Worm (Caenorhabditis elegans) whole organism, midembryonic: ENCODE results near the gene T10C6.7.
"Not testable (repeated sequence)": the region's sequence is repeated elsewhere in the genome, so short reads cannot be mapped to it uniquely, and the experiment has no call there.

Source experiments
- T22C8.4 ChIP-seq: fragments of 200-800 bp; sonication (Bioruptor generic); IDR thresholded peaks from 2 replicates; pipeline ENCODE4 v1.3.6; 2022; ENCODE audit warnings: missing genetic modification characterization, missing compliant biosample characterization
- cog-1 ChIP-seq: sonication (generic microtip); optimal IDR thresholded peaks from 2 replicates; lab custom pipeline; 2016; ENCODE audit warnings: missing genetic modification characterization, missing compliant biosample characterization
- flt-1 ChIP-seq: fragments of 200-800 bp; sonication (Bioruptor generic); IDR thresholded peaks from 2 replicates; pipeline ENCODE4 v1.3.6; 2022; ENCODE audit warnings: missing genetic modification characterization, missing compliant biosample characterization
- klf-2 ChIP-seq: fragments of 200-800 bp; sonication (Bioruptor generic); conservative IDR thresholded peaks from 2 replicates; pipeline ENCODE4 v1.3.6; 2022; ENCODE audit warnings: missing genetic modification reagents, missing genetic modification characterization, missing compliant biosample characterization
- med-1 ChIP-seq: sonication (generic microtip); optimal IDR thresholded peaks from 2 replicates; lab custom pipeline; 2017; ENCODE audit warnings: missing genetic modification characterization, mild to moderate bottlenecking, missing compliant biosample characterization, antibody characterized with exemption, missing genetic modification reagents; ENCODE audit not compliant: insufficient read depth
- ref-1 ChIP-seq: fragments of 200-800 bp; sonication (Bioruptor generic); conservative IDR thresholded peaks from 2 replicates; pipeline ENCODE4 v1.3.6; 2022; ENCODE audit warnings: missing genetic modification reagents, missing genetic modification characterization, missing compliant biosample characterization
- tab-1 ChIP-seq: fragments of 200-800 bp; sonication (Bioruptor generic); IDR thresholded peaks from 2 replicates; pipeline ENCODE4 v1.3.6; 2022; ENCODE audit warnings: missing genetic modification characterization, missing compliant biosample characterization
- ztf-23 ChIP-seq: fragments of 200-800 bp; sonication (Bioruptor generic); IDR thresholded peaks from 2 replicates; pipeline ENCODE4 v1.3.6; 2022; ENCODE audit warnings: missing genetic modification reagents, missing genetic modification characterization, missing compliant biosample characterization
- ztf-29 ChIP-seq: fragments of 200-800 bp; sonication (Bioruptor generic); IDR thresholded peaks from 2 replicates; pipeline ENCODE4 v1.3.6; 2022; ENCODE audit warnings: missing genetic modification reagents, missing genetic modification characterization, missing compliant biosample characterization

Gene T10C6.7

DNA sequence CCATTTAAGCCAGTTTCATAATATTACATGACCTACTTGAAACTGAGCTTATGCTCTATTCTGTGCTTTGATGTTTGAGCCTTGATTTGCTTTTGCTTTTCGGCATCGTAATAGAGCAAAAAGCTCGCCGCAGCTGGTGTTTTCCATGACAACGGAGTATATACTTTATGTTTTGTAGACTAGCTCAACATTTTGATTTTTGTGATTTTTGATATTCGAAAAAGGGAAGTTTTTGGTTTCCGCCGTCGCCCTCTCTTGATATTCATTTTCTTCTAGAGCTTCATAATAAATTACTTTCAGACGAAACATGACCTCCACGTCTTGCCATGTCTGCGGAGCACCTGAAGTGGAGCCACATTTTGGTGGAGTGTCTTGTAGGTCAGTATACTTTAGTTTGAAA is 29.2 kb downstream of the T10C6.7 start, which contains the start of gene nhr-63:
Gene nhr-63, plus strand, starts transcription at position 301 of the 400 bp plus-strand sequence.
- TF ChIP-seq T22C8.4 (GFP tag; lab: Robert Waterston, UW) (no peak), ref-1 (GFP tag; lab: Robert Waterston, UW) (no peak), ztf-29 (GFP tag; lab: Robert Waterston, UW) (no peak), flt-1 (GFP tag; lab: Robert Waterston, UW) (no peak), tab-1 (GFP tag; lab: Robert Waterston, UW) (no peak), ztf-23 (GFP tag; lab: Robert Waterston, UW) (no peak), cog-1 (tag; lab: Kevin White, UChicago) (no peak), med-1 (no peak), klf-2 (GFP tag; lab: Robert Waterston, UW) (no peak)

ce11 chrV:16000433-16000832 is 31.1 kb downstream of the T10C6.7 start, which contains the start of gene nhr-50:
nhr-50 (minus strand) TSS chrV:16000631.
- TF ChIP-seq klf-2 (GFP tag; lab: Robert Waterston, UW) = no peak
- TF ChIP-seq med-1 = no peak

DNA sequence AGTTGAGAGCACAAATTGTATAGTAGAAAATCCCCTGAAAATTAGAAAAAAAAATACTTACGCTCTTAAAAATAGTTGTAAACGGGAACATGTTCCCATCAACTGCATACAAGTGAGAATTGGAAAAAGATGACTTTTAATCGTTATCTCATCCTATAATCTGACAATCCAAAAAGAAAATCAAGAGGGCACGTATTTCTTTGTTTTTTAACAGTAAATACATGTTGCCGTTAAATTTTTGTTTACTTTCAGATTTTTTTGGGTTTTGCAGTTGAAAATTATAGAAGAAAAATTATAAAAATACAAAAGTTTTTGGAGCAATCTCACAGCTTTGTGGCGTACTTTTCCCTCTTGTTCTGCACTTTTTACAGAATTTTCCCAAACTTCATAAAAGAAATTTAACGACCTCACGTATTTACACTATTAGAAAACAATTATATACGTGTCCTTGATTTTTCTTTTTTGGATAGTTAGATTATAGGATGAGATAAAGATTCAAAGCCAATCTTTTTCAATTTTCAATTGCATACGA is 34.8 kb downstream of the T10C6.7 start, which contains the start of the genes C06C6.9 and C06C6.8:
Gene C06C6.9, minus strand, starts transcription at position 101 of the 532 bp plus-strand sequence.
Gene C06C6.8, plus strand, starts transcription at position 482 of the 532 bp plus-strand sequence.
- TF ChIP-seq flt-1 (GFP tag; lab: Robert Waterston, UW) (no peak), ref-1 (GFP tag; lab: Robert Waterston, UW) (no peak)

DNA sequence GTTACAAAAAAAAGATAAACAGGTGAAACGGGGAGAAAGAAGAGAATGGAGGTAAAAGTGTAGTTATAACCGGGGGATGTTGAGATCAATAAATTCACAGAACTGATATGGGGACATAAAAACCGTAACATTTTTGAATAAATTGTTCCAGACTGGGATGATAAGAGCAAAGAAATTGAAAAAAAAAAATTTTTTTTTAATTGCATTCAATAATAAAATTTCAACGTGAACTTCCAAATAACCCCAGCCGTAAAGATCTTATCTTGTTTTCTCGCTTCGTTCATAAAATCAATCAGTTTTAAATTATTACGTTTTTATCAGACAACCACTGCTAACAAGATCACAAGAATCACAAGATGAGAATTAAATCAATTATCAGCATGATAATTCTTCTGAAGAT is 39.7 kb downstream of the T10C6.7 start, which contains the start of gene C06C6.7:
Gene C06C6.7, plus strand, starts transcription at position 301 of the 400 bp plus-strand sequence.
- TF ChIP-seq med-1; ztf-23 (GFP tag; lab: Robert Waterston, UW); ztf-29 (GFP tag; lab: Robert Waterston, UW): not testable (repeated sequence)

DNA sequence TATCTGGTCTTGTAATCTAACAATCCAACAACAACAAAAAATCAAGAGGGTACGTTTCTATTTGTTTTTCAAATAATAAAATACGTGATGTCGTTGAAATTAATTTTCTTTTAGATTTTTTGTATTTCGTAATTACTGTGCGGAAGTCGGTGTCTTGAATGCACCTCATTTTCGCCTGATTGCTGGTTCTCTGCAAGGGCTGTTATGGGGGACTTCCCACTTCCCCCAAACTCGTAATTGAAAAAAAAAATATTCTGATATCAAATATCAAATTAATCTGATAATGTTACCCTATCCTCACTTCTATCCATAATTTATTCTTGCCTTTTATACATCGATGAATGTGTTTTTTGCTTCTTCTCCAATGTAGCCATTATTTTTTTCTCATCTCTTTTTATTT is 43.4 kb downstream of the T10C6.7 start, which contains the start of gene F36G9.15:
Gene F36G9.15, minus strand, starts transcription at position 101 of the 400 bp plus-strand sequence.
- TF ChIP-seq med-1 (no peak), flt-1 (GFP tag; lab: Robert Waterston, UW) (no peak), ztf-29 (GFP tag; lab: Robert Waterston, UW) (no peak), klf-2 (GFP tag; lab: Robert Waterston, UW) (no peak), tab-1 (GFP tag; lab: Robert Waterston, UW) (no peak)

DNA sequence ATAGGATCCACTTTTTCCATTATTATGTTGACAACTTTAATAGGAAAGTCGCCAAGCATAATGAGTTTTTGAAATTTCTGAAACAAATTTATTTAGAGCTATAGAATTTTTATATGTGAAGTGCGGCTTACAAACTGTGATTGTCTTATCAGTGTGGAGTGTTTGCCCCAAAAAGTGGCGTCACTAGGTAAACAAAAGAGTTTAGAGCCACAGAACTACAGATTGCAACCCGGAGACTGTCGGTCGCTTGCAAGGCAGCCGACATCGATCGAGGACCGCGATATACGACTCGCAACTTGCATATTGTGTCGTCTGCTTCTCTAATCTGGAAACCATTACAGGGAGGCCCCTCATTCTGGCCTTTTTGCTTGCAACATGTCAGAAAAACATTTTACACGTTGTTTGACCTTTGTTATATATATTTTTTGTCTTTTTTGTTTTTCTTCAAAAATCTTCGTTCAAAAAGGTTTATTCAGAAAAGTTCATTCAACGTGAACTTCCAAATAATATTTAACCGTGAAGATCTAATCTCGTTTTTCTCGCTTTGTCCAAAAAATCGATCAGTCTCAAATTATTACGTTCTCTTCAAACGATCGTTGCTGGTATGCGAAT is 48.7 kb downstream of the T10C6.7 start, which contains the start of the genes fbxa-99 and F36G9.13:
Gene fbxa-99, minus strand, starts transcription at position 122 of the 612 bp plus-strand sequence.
Gene F36G9.13, plus strand, starts transcription at position 562 of the 612 bp plus-strand sequence.
- TF ChIP-seq T22C8.4 (GFP tag; lab: Robert Waterston, UW) = no peak

DNA sequence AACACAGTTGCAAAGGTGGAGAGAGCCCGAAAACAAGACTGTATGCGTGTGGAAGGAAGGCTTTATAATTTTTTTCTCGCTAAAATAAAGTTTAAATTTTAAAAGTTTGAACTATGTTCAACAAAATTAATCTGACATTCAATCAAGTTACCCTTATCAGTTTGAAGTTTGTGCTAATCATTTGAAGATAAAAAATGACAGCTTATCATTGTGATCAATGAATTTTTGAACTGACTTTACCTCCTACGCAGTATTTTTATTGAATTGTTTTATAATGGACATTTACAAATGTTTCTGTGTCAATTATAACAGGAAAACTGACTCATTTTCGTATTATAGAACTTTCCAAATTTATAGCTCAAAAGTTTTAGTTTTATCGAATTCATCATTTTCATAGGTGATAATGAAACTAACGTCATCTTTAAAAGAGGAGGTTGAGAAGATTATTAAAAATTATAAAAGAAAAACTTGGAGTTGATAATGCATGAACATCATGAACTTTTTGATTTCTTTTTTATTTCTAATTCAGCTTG is 53.2 kb downstream of the T10C6.7 start, which contains the start of gene oac-20:
Gene oac-20, plus strand, starts transcription at position 483 of the 533 bp plus-strand sequence.
- TF ChIP-seq cog-1 (tag; lab: Kevin White, UChicago) (no peak), ztf-29 (GFP tag; lab: Robert Waterston, UW) (no peak), klf-2 (GFP tag; lab: Robert Waterston, UW) (no peak), T22C8.4 (GFP tag; lab: Robert Waterston, UW) (no peak), med-1 (no peak), ref-1 (GFP tag; lab: Robert Waterston, UW) (no peak), flt-1 (GFP tag; lab: Robert Waterston, UW) (no peak)
